Worm (Caenorhabditis elegans) whole organism, dauer: ENCODE measurements around the gene B0546.5.

Source experiments
- unc-62 ChIP-seq: sonication (generic microtip); optimal IDR thresholded peaks from 2 replicates; lab custom pipeline; 2017; ENCODE audit warnings: missing biosample characterization, missing genetic modification reagents, missing genetic modification characterization

B0546.5 gene

ce11 chrIV:3345484-3345883 is 44.4 kb downstream of the B0546.5 start:
- TF ChIP-seq unc-62 (GFP tag; lab: Kevin White, UChicago), result no peak

ce11 chrIV:3341170-3341569 is 48.7 kb downstream of the B0546.5 start, which contains the start of gene F42A6.2:
TSS of gene F42A6.2 (plus strand) at chrIV:3341470.
- no peak for TF ChIP-seq unc-62 (GFP tag; lab: Kevin White, UChicago)

- no peak for TF ChIP-seq unc-62 (GFP tag; lab: Kevin White, UChicago)
Measured at ce11 chrIV:3338676-3339075, 51.2 kb downstream of the B0546.5 start, which contains the start of gene hrpa-1. TSS of gene hrpa-1 (minus strand) at chrIV:3338867.

ce11 chrIV:3338176-3338575 is 51.7 kb downstream of the B0546.5 start:
- no peak for TF ChIP-seq unc-62 (GFP tag; lab: Kevin White, UChicago)
